Worm (Caenorhabditis elegans): ENCODE measurements around the gene M163.9.
A peak's percentile ranks its signal among the peaks of the same experiment; 100 is the strongest.

Gene M163.9

ce11 chrX:14480248-14480647, 10.9 kb downstream of the M163.9 start, which contains the start of gene gfi-3:
TSS of gene gfi-3 (plus strand) at chrX:14480572.
- TF ChIP-seq ZK185.1 (tag; optimal IDR thresholded peaks at IDR 0.05; ENCODE audit: poor library complexity, severe bottlenecking) (peak; percentile 65), B0035.1 (tag; optimal IDR thresholded peaks at IDR 0.05) (no peak), ztf-18 (tag; optimal IDR thresholded peaks at IDR 0.05) (peak; percentile 94), ekl-4 (GFP tag; IDR thresholded peaks at IDR 0.05) (no peak), let-607 (tag; optimal IDR thresholded peaks at IDR 0.05) (peak in 1 of 2 experiments; percentile 11), K12H6.12 (tag; optimal IDR thresholded peaks at IDR 0.05) (peak; percentile 40), mes-4 (tag; optimal IDR thresholded peaks at IDR 0.05) (no peak), lir-1 (GFP tag; conservative IDR thresholded peaks at IDR 0.05) (no peak), mcd-1 (GFP tag; IDR thresholded peaks at IDR 0.05) (peak; percentile 69), tbp1 (GFP tag; optimal IDR thresholded peaks at IDR 0.05) (peak; percentile 63), somi-1 (GFP tag; optimal IDR thresholded peaks at IDR 0.05) (no peak), pbrm-1 (GFP tag; IDR thresholded peaks at IDR 0.05) (peak; percentile 76), lin-40 (tag; optimal IDR thresholded peaks at IDR 0.05) (peak; percentile 84), ceh-27 (GFP tag; optimal IDR thresholded peaks at IDR 0.05) (peak; percentile 70), hrde-1 (tag; optimal IDR thresholded peaks at IDR 0.05; ENCODE audit: borderline replicate concordance) (no peak), K11D2.4 (GFP tag; IDR thresholded peaks at IDR 0.05) (0 out of 2 replicates have a peak, but pooled peaks have one; percentile 19), madf-10 (tag; optimal IDR thresholded peaks at IDR 0.05) (peak; percentile 25), Y95B8A.8 (GFP tag; IDR thresholded peaks at IDR 0.05) (no peak), mxl-1 (tag; optimal IDR thresholded peaks at IDR 0.05) (no peak), ztf-26 (tag; optimal IDR thresholded peaks at IDR 0.05) (peak; percentile 39), dox-1 (GFP tag; IDR thresholded peaks at IDR 0.05) (peak; percentile 74), bed-2 (GFP tag; IDR thresholded peaks at IDR 0.05) (no peak), zfh-2 (GFP tag; conservative IDR thresholded peaks at IDR 0.05) (peak; percentile 77), C06A6.2 (GFP tag; conservative IDR thresholded peaks at IDR 0.05) (0 out of 2 replicates have a peak, but pooled peaks have one; percentile 33), hmg-1.2 (GFP tag; IDR thresholded peaks at IDR 0.05) (peak; percentile 79), lin-54 (GFP tag; optimal IDR thresholded peaks at IDR 0.05) (peak; percentile 37), snpc-3.4 (tag; optimal IDR thresholded peaks at IDR 0.05) (peak; percentile 2), gei-17 (GFP tag; optimal IDR thresholded peaks at IDR 0.05) (peak; percentile 35), rcor-1 (GFP tag; IDR thresholded peaks at IDR 0.05) (0 out of 2 replicates have a peak, but pooled peaks have one; percentile 32), madf-3 (GFP tag; IDR thresholded peaks at IDR 0.05) (0 out of 2 replicates have a peak, but pooled peaks have one; percentile 20), cebp-1 (GFP tag; IDR thresholded peaks at IDR 0.05) (peak; percentile 19; the same call in 1 of the 2 replicates), cebp-1 (tag; optimal IDR thresholded peaks at IDR 0.05) (peak; percentile 78), lin-35 (GFP tag; optimal IDR thresholded peaks at IDR 0.05) (peak in 1 of 3 experiments; percentile 71), mel-28 (tag; optimal IDR thresholded peaks at IDR 0.05; ENCODE audit: borderline replicate concordance) (no peak), attf-5 (GFP tag; optimal IDR thresholded peaks at IDR 0.05) (peak; percentile 74), ceh-100 (GFP tag; IDR thresholded peaks at IDR 0.05) (0 out of 2 replicates have a peak, but pooled peaks have one; percentile 11), hmg-20 (GFP tag; IDR thresholded peaks at IDR 0.05) (peak; percentile 72), B0261.1 (tag; optimal IDR thresholded peaks at IDR 0.05) (peak; percentile 32), efl-1 (GFP tag; optimal IDR thresholded peaks at IDR 0.05) (peak; percentile 20), F55B11.4 (tag; optimal IDR thresholded peaks at IDR 0.05; ENCODE audit: borderline replicate concordance, insufficient read depth) (no peak), D2030.7 (GFP tag; IDR thresholded peaks at IDR 0.05) (no peak), nfyb-1 (GFP tag; IDR thresholded peaks at IDR 0.05) (0 out of 2 replicates have a peak, but pooled peaks have one; percentile 50), nhr-80 (tag; optimal IDR thresholded peaks at IDR 0.05) (peak; percentile 70), atf-7 (tag; optimal IDR thresholded peaks at IDR 0.05) (no peak), die-1 (tag; optimal IDR thresholded peaks at IDR 0.05) (no peak), C17E4.6 (GFP tag; IDR thresholded peaks at IDR 0.05) (no peak), snpc-4 (GFP tag; optimal IDR thresholded peaks at IDR 0.05) (no peak), snpc-4 (tag; optimal IDR thresholded peaks at IDR 0.05) (peak; percentile 67 to 92 (median 89))

All from whole organism, young adult.